Fruit fly (Drosophila melanogaster): ENCODE results near the gene chif.

DNA sequence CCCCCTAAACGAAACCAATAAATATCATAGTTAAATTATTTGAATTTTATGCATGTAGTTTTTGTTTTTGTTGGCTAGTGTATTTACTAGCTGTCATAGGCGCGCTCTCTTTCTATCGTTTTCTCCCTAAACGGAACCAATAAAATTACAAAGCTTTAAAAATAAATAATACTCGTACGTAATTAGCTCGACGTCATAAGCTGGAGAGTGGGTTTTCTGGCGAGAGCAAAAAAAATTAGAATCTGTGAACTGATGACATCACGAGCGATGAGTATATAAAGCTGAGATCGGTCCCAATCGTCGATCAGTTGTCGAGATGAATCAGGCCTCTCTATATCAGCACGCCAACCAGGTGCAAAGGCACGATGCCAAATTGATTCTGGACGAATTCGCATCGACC is 13.2 kb upstream of the chif start, which contains the start of gene jhamt:
- TF ChIP-seq cic (GFP tag; optimal IDR thresholded peaks at IDR 0.05), result no peak
- no peak for TF ChIP-seq kay (GFP tag; ENCODE audit: borderline replicate concordance)
- TF ChIP-seq CG11617 (GFP tag; optimal IDR thresholded peaks at IDR 0.05), result no peak
- TF ChIP-seq ovo (GFP tag; optimal IDR thresholded peaks at IDR 0.05), result no peak
- TF ChIP-seq cnc (optimal IDR thresholded peaks at IDR 0.05), result no peak
- TF ChIP-seq Crg-1 (GFP tag; optimal IDR thresholded peaks at IDR 0.05), result no peak
- no peak for TF ChIP-seq CG14711 (tag; optimal IDR thresholded peaks at IDR 0.05)
- TF ChIP-seq Hr96 (GFP tag; optimal IDR thresholded peaks at IDR 0.05), result no peak
- no peak for TF ChIP-seq CG5204 (GFP tag; optimal IDR thresholded peaks at IDR 0.05)
- no peak for TF ChIP-seq CG1620 (GFP tag; optimal IDR thresholded peaks at IDR 0.05)
- TF ChIP-seq Clk (GFP tag; optimal IDR thresholded peaks at IDR 0.05), result no peak
- TF ChIP-seq Mnt (GFP tag; optimal IDR thresholded peaks at IDR 0.05), result no peak
- no peak for TF ChIP-seq tj (GFP tag; optimal IDR thresholded peaks at IDR 0.05)
